Fruit fly (Drosophila melanogaster): ENCODE data around the gene HisRS.
A peak's percentile ranks its signal among the peaks of the same experiment; 100 is the strongest.

The HisRS gene

dm6 chrX:18494165-18494740, 21.0 kb upstream of the HisRS start, which contains the start of gene CG15043:
Gene CG15043 (minus strand): TSS chrX:18494168.
- peak; percentile 18 for TF ChIP-seq NK7.1 (GFP tag; optimal IDR thresholded peaks at IDR 0.05)
- peak; percentile 76 for TF ChIP-seq Hey (tag; optimal IDR thresholded peaks at IDR 0.05)
- no peak for TF ChIP-seq gcm2 (GFP tag; optimal IDR thresholded peaks at IDR 0.05)
- peak; percentile 58 for TF ChIP-seq sens (GFP tag)
- peak; percentile 3 for TF ChIP-seq CG4820 (GFP tag; optimal IDR thresholded peaks at IDR 0.05)
- TF ChIP-seq Dek (tag; optimal IDR thresholded peaks at IDR 0.05) = peak; percentile 12
- TF ChIP-seq CG3847 (GFP tag; IDR thresholded peaks at IDR 0.05) = peak; percentile 52; the same call in 1 of the 2 replicates
- TF ChIP-seq slbo (GFP tag; IDR thresholded peaks at IDR 0.05) = peak; percentile 71
- peak; percentile 22 for TF ChIP-seq sug (tag; optimal IDR thresholded peaks at IDR 0.05)
- no peak for TF ChIP-seq ewg (GFP tag; optimal IDR thresholded peaks at IDR 0.05)
- TF ChIP-seq CG9727 (GFP tag; optimal IDR thresholded peaks at IDR 0.05) = peak; percentile 12
- no peak for TF ChIP-seq CG7839 (tag; optimal IDR thresholded peaks at IDR 0.05)
- peak; percentile 84 for TF ChIP-seq D19A (tag; optimal IDR thresholded peaks at IDR 0.05)
- TF ChIP-seq Ets65A (GFP tag) = peak; percentile 63
- TF ChIP-seq Fer3 (tag; optimal IDR thresholded peaks at IDR 0.05) = peak; percentile 56
- no peak for TF ChIP-seq Nf-YA (GFP tag; IDR thresholded peaks at IDR 0.05)
- peak; percentile 37 for TF ChIP-seq pho (GFP tag; optimal IDR thresholded peaks at IDR 0.05)
- TF ChIP-seq HLH54F (GFP tag; optimal IDR thresholded peaks at IDR 0.05) = peak; percentile 39
- TF ChIP-seq Lpt (GFP tag; optimal IDR thresholded peaks at IDR 0.05) = no peak
- peak; percentile 81 for TF ChIP-seq exex (tag; optimal IDR thresholded peaks at IDR 0.05)
- no peak for TF ChIP-seq CG6791 (GFP tag; IDR thresholded peaks at IDR 0.05; ENCODE audit: partially characterized antibody)
- no peak for TF ChIP-seq CG34422 (GFP tag; IDR thresholded peaks at IDR 0.05)
- no peak for TF ChIP-seq Xbp1 (GFP tag; optimal IDR thresholded peaks at IDR 0.05)
- TF ChIP-seq fu2 (GFP tag; optimal IDR thresholded peaks at IDR 0.05) = peak; percentile 9
- peak; percentile 23 for TF ChIP-seq CG10209 (GFP tag; optimal IDR thresholded peaks at IDR 0.05)
- peak in 1 of 2 experiments; percentile 35 for TF ChIP-seq dpn (GFP tag; optimal IDR thresholded peaks at IDR 0.05)
- peak; percentile 80 for TF ChIP-seq CG18599 (GFP tag; optimal IDR thresholded peaks at IDR 0.05)
- no peak for TF ChIP-seq kay (GFP tag; optimal IDR thresholded peaks at IDR 0.05)
- peak; percentile 67 for TF ChIP-seq Dip3 (GFP tag; optimal IDR thresholded peaks at IDR 0.05)
- TF ChIP-seq CG7786 (GFP tag; optimal IDR thresholded peaks at IDR 0.05) = peak; percentile 49
- peak; percentile 14 for TF ChIP-seq CG12155 (GFP tag; optimal IDR thresholded peaks at IDR 0.05)
- TF ChIP-seq CG2889 (GFP tag; IDR thresholded peaks at IDR 0.05) = no peak
- no peak for TF ChIP-seq slp2 (GFP tag; optimal IDR thresholded peaks at IDR 0.05)
- TF ChIP-seq CG7271 (tag; optimal IDR thresholded peaks at IDR 0.05) = no peak
- TF ChIP-seq lmd (GFP tag; IDR thresholded peaks at IDR 0.05) = peak; percentile 42; the same call in 1 of the 2 replicates
- TF ChIP-seq zfh2 (GFP tag; optimal IDR thresholded peaks at IDR 0.05) = peak; percentile 55
- TF ChIP-seq MTF-1 (GFP tag; optimal IDR thresholded peaks at IDR 0.05; ENCODE audit: borderline replicate concordance) = no peak
- TF ChIP-seq CG12659 (GFP tag; optimal IDR thresholded peaks at IDR 0.05) = no peak
- peak; percentile 32 for TF ChIP-seq ind (GFP tag; optimal IDR thresholded peaks at IDR 0.05)
- peak; percentile 6; the same call in 1 of the 2 replicates for TF ChIP-seq Ravus (GFP tag; IDR thresholded peaks at IDR 0.05)
- peak; percentile 6 for TF ChIP-seq CG1647 (GFP tag; optimal IDR thresholded peaks at IDR 0.05)
- peak; percentile 29; the same call in 1 of the 3 replicates for TF ChIP-seq tgo (GFP tag; IDR thresholded peaks at IDR 0.05)
- TF ChIP-seq GATAe (GFP tag; conservative IDR thresholded peaks at IDR 0.05) = peak; percentile 81
- peak; percentile 38; the same call in 1 of the 2 replicates for TF ChIP-seq Xrp1 (GFP tag; IDR thresholded peaks at IDR 0.05)
- TF ChIP-seq sim (GFP tag; IDR thresholded peaks at IDR 0.05) = no peak
- no peak for TF ChIP-seq NC2α (GFP tag; optimal IDR thresholded peaks at IDR 0.05)
- no peak for TF ChIP-seq CG12299 (tag; optimal IDR thresholded peaks at IDR 0.05)
- peak; percentile 61; the same call in 2 of the 3 replicates for TF ChIP-seq dysf (GFP tag; IDR thresholded peaks at IDR 0.05)
- peak; percentile 73; the same call in 2 of the 3 replicates for TF ChIP-seq CG11456 (GFP tag; IDR thresholded peaks at IDR 0.05)
- TF ChIP-seq vfl (GFP tag; optimal IDR thresholded peaks at IDR 0.05) = no peak
- peak; percentile 54 for TF ChIP-seq CG9932 (GFP tag; IDR thresholded peaks at IDR 0.05)
